Fruit fly (Drosophila melanogaster): ENCODE results near the gene Brr2.

The Brr2 gene

dm6 chr3L:15923352-15923751 lies 44.3 kb downstream of the Brr2 start (continued):
- no peak for TF ChIP-seq CG8388 (GFP tag; optimal IDR thresholded peaks at IDR 0.05)
- TF ChIP-seq pzg (GFP tag; optimal IDR thresholded peaks at IDR 0.05): no peak
- TF ChIP-seq btn (GFP tag; optimal IDR thresholded peaks at IDR 0.05): no peak
- no peak for TF ChIP-seq CG10366 (GFP tag; IDR thresholded peaks at IDR 0.05)
- TF ChIP-seq BtbVII (GFP tag; optimal IDR thresholded peaks at IDR 0.05): no peak
- no peak for TF ChIP-seq Dad (GFP tag; optimal IDR thresholded peaks at IDR 0.05)
- TF ChIP-seq MESR4 (GFP tag; optimal IDR thresholded peaks at IDR 0.05): no peak
- TF ChIP-seq insv (GFP tag; optimal IDR thresholded peaks at IDR 0.05): no peak
- TF ChIP-seq pb (GFP tag; optimal IDR thresholded peaks at IDR 0.05): no peak
- 0 out of 2 replicates have a peak, but pooled peaks have one; percentile 20 for TF ChIP-seq sob (GFP tag; IDR thresholded peaks at IDR 0.05)
- peak; percentile 55 for TF ChIP-seq Fer3 (tag; optimal IDR thresholded peaks at IDR 0.05)
- no peak for TF ChIP-seq Gsc (GFP tag; IDR thresholded peaks at IDR 0.05)
- no peak for TF ChIP-seq Trl (optimal IDR thresholded peaks at IDR 0.05)
- no peak for TF ChIP-seq Trl (GFP tag; optimal IDR thresholded peaks at IDR 0.05)
- peak; percentile 28 for TF ChIP-seq az2 (GFP tag; optimal IDR thresholded peaks at IDR 0.05)
- TF ChIP-seq CG7928 (GFP tag; optimal IDR thresholded peaks at IDR 0.05): no peak
- no peak for TF ChIP-seq CG5953 (GFP tag; IDR thresholded peaks at IDR 0.05)
- no peak for TF ChIP-seq CG3407 (GFP tag; optimal IDR thresholded peaks at IDR 0.05)
- no peak for TF ChIP-seq tll (GFP tag; optimal IDR thresholded peaks at IDR 0.05)
- no peak for TF ChIP-seq CG6813 (GFP tag; optimal IDR thresholded peaks at IDR 0.05)
- no peak; the same call in 1 of the 2 replicates for TF ChIP-seq CG9932 (GFP tag; IDR thresholded peaks at IDR 0.05)
- TF ChIP-seq Nf-YC (tag; optimal IDR thresholded peaks at IDR 0.05): no peak
- TF ChIP-seq pnt (GFP tag; optimal IDR thresholded peaks at IDR 0.05): no peak
- no peak for TF ChIP-seq CG9797 (GFP tag; optimal IDR thresholded peaks at IDR 0.05)
- no peak for TF ChIP-seq sens-2 (GFP tag; IDR thresholded peaks at IDR 0.05)
- TF ChIP-seq CG15601 (tag; optimal IDR thresholded peaks at IDR 0.05): peak; percentile 32
- peak; percentile 61 for TF ChIP-seq grau (tag; optimal IDR thresholded peaks at IDR 0.05)
- TF ChIP-seq otp (GFP tag; IDR thresholded peaks at IDR 0.05): no peak
- TF ChIP-seq Doc3 (GFP tag; IDR thresholded peaks at IDR 0.05; ENCODE audit: partially characterized antibody): no peak
- TF ChIP-seq bigmax (GFP tag; optimal IDR thresholded peaks at IDR 0.05): no peak
- TF ChIP-seq B-H2 (GFP tag; optimal IDR thresholded peaks at IDR 0.05): no peak
- no peak for TF ChIP-seq pita (GFP tag; optimal IDR thresholded peaks at IDR 0.05)
- TF ChIP-seq Oli (tag; optimal IDR thresholded peaks at IDR 0.05): peak; percentile 42
- TF ChIP-seq CG12744 (GFP tag; optimal IDR thresholded peaks at IDR 0.05): no peak
- peak; percentile 41 for TF ChIP-seq CG30403 (GFP tag; optimal IDR thresholded peaks at IDR 0.05)
- no peak for TF ChIP-seq Xbp1 (GFP tag; optimal IDR thresholded peaks at IDR 0.05)
- TF ChIP-seq cwo (GFP tag; optimal IDR thresholded peaks at IDR 0.05): peak; percentile 31
- TF ChIP-seq Tbp (GFP tag; optimal IDR thresholded peaks at IDR 0.05): no peak
- peak; percentile 43; the same call in 1 of the 2 replicates for TF ChIP-seq CG9215 (GFP tag; IDR thresholded peaks at IDR 0.05)
- TF ChIP-seq CG15514 (GFP tag; optimal IDR thresholded peaks at IDR 0.05): peak; percentile 16
- no peak for TF ChIP-seq Dbx (GFP tag; IDR thresholded peaks at IDR 0.05)
- TF ChIP-seq CG6765 (GFP tag; optimal IDR thresholded peaks at IDR 0.05): peak; percentile 12
- peak; percentile 47 for TF ChIP-seq Sox102F (GFP tag; optimal IDR thresholded peaks at IDR 0.05)
- TF ChIP-seq salm (tag; optimal IDR thresholded peaks at IDR 0.05): no peak
- no peak for TF ChIP-seq mirr (GFP tag; optimal IDR thresholded peaks at IDR 0.05)
- peak; percentile 76 for TF ChIP-seq CG18599 (GFP tag; optimal IDR thresholded peaks at IDR 0.05)
- TF ChIP-seq nau (GFP tag; optimal IDR thresholded peaks at IDR 0.05): no peak
- peak; percentile 28 for TF ChIP-seq CG9727 (GFP tag; optimal IDR thresholded peaks at IDR 0.05)
- 0 out of 2 replicates have a peak, but pooled peaks have one; percentile 53 for TF ChIP-seq HLH3B (GFP tag; IDR thresholded peaks at IDR 0.05)
- TF ChIP-seq so (GFP tag; IDR thresholded peaks at IDR 0.05): no peak
- no peak for TF ChIP-seq Drgx (GFP tag; IDR thresholded peaks at IDR 0.05)
